Worm (Caenorhabditis elegans): Measurements from ENCODE around the gene fipr-18.

Gene fipr-18

DNA sequence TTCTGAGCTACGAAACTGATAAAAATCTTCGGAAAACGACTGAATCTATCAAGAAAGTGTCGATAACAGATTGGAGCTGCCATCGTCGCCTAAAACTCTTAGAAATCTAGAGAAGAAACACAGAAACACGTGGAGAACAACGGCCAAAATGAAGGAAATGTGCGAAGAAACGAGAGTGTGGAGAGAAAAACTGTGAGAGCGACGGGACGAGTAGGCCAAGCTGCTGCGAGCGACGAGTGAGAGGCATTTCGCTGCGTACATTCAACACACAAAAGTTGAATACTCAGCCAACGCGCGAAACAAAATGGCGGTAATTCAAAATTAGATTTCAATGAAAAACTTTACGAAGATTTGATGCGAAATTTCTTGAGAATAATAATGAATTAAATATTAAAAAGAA lies 39.2 kb downstream of the fipr-18 start (continued):
- TF ChIP-seq ztf-1 (GFP tag; conservative IDR thresholded peaks at IDR 0.05): no peak
- no peak for TF ChIP-seq ceh-16 (tag; optimal IDR thresholded peaks at IDR 0.05)
- no peak for TF ChIP-seq aly-2 (tag; optimal IDR thresholded peaks at IDR 0.05)
- peak; percentile 30 for TF ChIP-seq ama-1 (optimal IDR thresholded peaks at IDR 0.05)
- TF ChIP-seq ztf-4 (tag; optimal IDR thresholded peaks at IDR 0.05): peak; percentile 70
- TF ChIP-seq nhr-12 (tag; optimal IDR thresholded peaks at IDR 0.05): no peak
- no peak for TF ChIP-seq mbf-1 (tag; optimal IDR thresholded peaks at IDR 0.05)
- TF ChIP-seq gmeb-1 (tag; optimal IDR thresholded peaks at IDR 0.05): peak; percentile 96
- peak; percentile 34 for TF ChIP-seq nhr-6 (tag; optimal IDR thresholded peaks at IDR 0.05)
- peak; percentile 54 to 87 for TF ChIP-seq mdl-1 (tag; optimal IDR thresholded peaks at IDR 0.05)
- TF ChIP-seq elt-1 (tag; optimal IDR thresholded peaks at IDR 0.05): no peak
- peak; percentile 88 for TF ChIP-seq fos-1 (tag; optimal IDR thresholded peaks at IDR 0.05)
- no peak for TF ChIP-seq Y55F3AM.14 (GFP tag; optimal IDR thresholded peaks at IDR 0.05)
- TF ChIP-seq ztf-11 (tag; optimal IDR thresholded peaks at IDR 0.05): no peak
- TF ChIP-seq ceh-82 (tag; optimal IDR thresholded peaks at IDR 0.05): no peak
- TF ChIP-seq C34F6.9 (tag; optimal IDR thresholded peaks at IDR 0.05): peak; percentile 95
- TF ChIP-seq nhr-11 (tag; optimal IDR thresholded peaks at IDR 0.05): no peak
- peak; percentile 94 for TF ChIP-seq unc-55 (GFP tag; optimal IDR thresholded peaks at IDR 0.05)

DNA sequence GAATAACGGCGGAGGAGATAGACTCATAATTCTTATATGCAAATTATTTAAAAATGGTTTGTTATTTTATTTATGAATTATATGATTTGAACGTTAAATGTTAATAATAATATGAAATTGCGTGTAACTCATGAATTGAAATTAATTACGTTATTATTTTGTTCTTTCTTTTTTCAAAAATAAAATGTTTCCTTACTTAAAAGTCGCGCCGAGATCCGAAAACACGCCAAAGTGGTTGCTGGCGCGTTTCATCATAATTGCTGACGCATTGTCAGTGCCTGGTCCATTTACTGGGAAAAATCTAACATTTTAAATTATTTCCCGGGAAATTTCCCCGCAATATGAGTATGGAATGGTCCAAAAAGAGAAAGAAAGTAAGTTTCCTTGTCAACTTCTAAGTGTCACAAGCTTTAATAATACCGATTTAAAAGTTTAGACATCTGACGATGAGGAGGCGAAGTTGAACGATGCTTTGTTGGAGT lies 40.3 kb downstream of the fipr-18 start, which contains the start of the genes C07H6.9 and sap-140:
TSS of gene C07H6.9 (minus strand) at position 51 of the 482 bp plus-strand sequence.
TSS of gene sap-140 (plus strand) at position 318 of the 482 bp plus-strand sequence.
- TF ChIP-seq gmeb-1 (tag; optimal IDR thresholded peaks at IDR 0.05): peak; percentile 92
- peak; percentile 90 for TF ChIP-seq lin-13 (GFP tag; optimal IDR thresholded peaks at IDR 0.05)
- TF ChIP-seq aly-2 (tag; optimal IDR thresholded peaks at IDR 0.05): no peak
- TF ChIP-seq sem-4 (tag; optimal IDR thresholded peaks at IDR 0.05): peak; percentile 19
- peak; percentile 93 for TF ChIP-seq C34F6.9 (tag; optimal IDR thresholded peaks at IDR 0.05)
- peak; percentile 53 for TF ChIP-seq nhr-129 (tag; optimal IDR thresholded peaks at IDR 0.05)
- no peak for TF ChIP-seq ztf-1 (GFP tag; conservative IDR thresholded peaks at IDR 0.05)
- TF ChIP-seq ceh-16 (tag; optimal IDR thresholded peaks at IDR 0.05): no peak
- no peak for TF ChIP-seq nhr-11 (tag; optimal IDR thresholded peaks at IDR 0.05)
- TF ChIP-seq mab-5 (tag; optimal IDR thresholded peaks at IDR 0.05): peak; percentile 32
- TF ChIP-seq fos-1 (tag; optimal IDR thresholded peaks at IDR 0.05): peak; percentile 53
- TF ChIP-seq blmp-1 (tag; optimal IDR thresholded peaks at IDR 0.05; ENCODE audit: insufficient read depth): no peak
- peak; percentile 42 for TF ChIP-seq nhr-10 (tag; optimal IDR thresholded peaks at IDR 0.05)
- peak; percentile 83 for TF ChIP-seq unc-55 (GFP tag; optimal IDR thresholded peaks at IDR 0.05)
- TF ChIP-seq ZK546.5 (tag; optimal IDR thresholded peaks at IDR 0.05): no peak
- TF ChIP-seq nhr-77 (tag; optimal IDR thresholded peaks at IDR 0.05): no peak
- TF ChIP-seq nhr-25 (tag; optimal IDR thresholded peaks at IDR 0.05): peak; percentile 74
- TF ChIP-seq lsy-2 (tag; optimal IDR thresholded peaks at IDR 0.05): peak; percentile 84 to 91
- no peak for TF ChIP-seq unc-39 (tag; optimal IDR thresholded peaks at IDR 0.05)
- no peak for TF ChIP-seq nhr-12 (tag; optimal IDR thresholded peaks at IDR 0.05)
- peak; percentile 77 for TF ChIP-seq F13H6.1 (tag; optimal IDR thresholded peaks at IDR 0.05)
- peak; percentile 63 for TF ChIP-seq nhr-21 (tag; optimal IDR thresholded peaks at IDR 0.05)
- TF ChIP-seq sma-3 (GFP tag; optimal IDR thresholded peaks at IDR 0.05): peak; percentile 73
- no peak for TF ChIP-seq mbf-1 (tag; optimal IDR thresholded peaks at IDR 0.05)
- TF ChIP-seq ztf-11 (tag; optimal IDR thresholded peaks at IDR 0.05): no peak
- peak; percentile 82 for TF ChIP-seq sma-9 (GFP tag; optimal IDR thresholded peaks at IDR 0.05)
- TF ChIP-seq sma-9 (tag; optimal IDR thresholded peaks at IDR 0.05): no peak
- peak; percentile 58 for TF ChIP-seq lin-11 (tag; optimal IDR thresholded peaks at IDR 0.05)
- peak; percentile 87 for TF ChIP-seq crh-2 (tag; optimal IDR thresholded peaks at IDR 0.05)
- peak; percentile 50 for TF ChIP-seq ama-1 (optimal IDR thresholded peaks at IDR 0.05)
- TF ChIP-seq mdl-1 (tag; optimal IDR thresholded peaks at IDR 0.05): peak in 1 of 2 experiments; percentile 4
- TF ChIP-seq Y55F3AM.14 (GFP tag; optimal IDR thresholded peaks at IDR 0.05): no peak
- TF ChIP-seq elt-3 (tag; optimal IDR thresholded peaks at IDR 0.05): no peak
- no peak for TF ChIP-seq zag-1 (tag; optimal IDR thresholded peaks at IDR 0.05)
- no peak for TF ChIP-seq nhr-237 (tag; optimal IDR thresholded peaks at IDR 0.05)
- peak; percentile 8 for TF ChIP-seq R02D3.7 (tag; optimal IDR thresholded peaks at IDR 0.05)
- no peak for TF ChIP-seq ceh-82 (tag; optimal IDR thresholded peaks at IDR 0.05)
- TF ChIP-seq nhr-23 (tag; optimal IDR thresholded peaks at IDR 0.05): no peak
- peak; percentile 54 for TF ChIP-seq snpc-4 (tag; optimal IDR thresholded peaks at IDR 0.05)
- TF ChIP-seq alr-1 (tag; optimal IDR thresholded peaks at IDR 0.05): no peak
- no peak for TF ChIP-seq dmd-4 (tag; optimal IDR thresholded peaks at IDR 0.05)
- TF ChIP-seq lin-39 (tag; optimal IDR thresholded peaks at IDR 0.05): no peak
- TF ChIP-seq ztf-4 (tag; optimal IDR thresholded peaks at IDR 0.05): peak; percentile 37
- no peak for TF ChIP-seq peb-1 (tag; optimal IDR thresholded peaks at IDR 0.05)
- TF ChIP-seq nhr-6 (tag; optimal IDR thresholded peaks at IDR 0.05): peak; percentile 5
- TF ChIP-seq unc-62 (GFP tag; optimal IDR thresholded peaks at IDR 0.05): no peak
- no peak for TF ChIP-seq skn-1 (tag; optimal IDR thresholded peaks at IDR 0.05)
- no peak for TF ChIP-seq egl-27 (tag; optimal IDR thresholded peaks at IDR 0.05)

Data from whole organism, L2 larva.